Comparison of ENCODE assay signal across 1 fruit fly cellular context in the genomic region with DNA sequence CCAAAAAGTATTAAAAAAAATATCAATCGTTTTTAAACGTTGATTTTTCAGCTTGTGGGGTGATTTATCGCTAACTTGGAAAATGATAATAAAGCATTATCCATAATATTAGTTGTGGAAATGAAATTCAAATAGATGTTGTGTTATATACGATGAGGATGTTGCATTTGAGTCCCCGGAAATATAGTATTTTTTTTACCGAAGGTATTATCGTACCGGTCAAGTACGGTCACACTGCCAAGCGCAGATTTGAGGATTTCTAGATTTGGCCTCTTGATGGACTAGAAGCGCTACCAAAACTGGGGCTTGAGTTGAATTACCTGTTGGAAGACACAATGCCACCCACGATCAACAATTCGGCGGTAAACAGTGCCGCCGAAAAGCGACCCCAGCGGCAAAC.
A peak's percentile ranks its signal among the peaks of the same experiment; 100 is the strongest.
TF ChIP-seq lines count a peak whose summit lies in the region.

No protein-coding gene starts in this region.

TF ChIP-seq in whole organism, embryonic, 481 proteins besides CTCF, POLR2A, EP300 and RAD21 (continued from another document):
- no peak for TF ChIP-seq twi (tag; optimal IDR thresholded peaks at IDR 0.05; lab: Kevin White, UChicago)
- no peak for TF ChIP-seq dan (GFP tag; IDR thresholded peaks at IDR 0.05; lab: Robert Waterston, UW)
- no peak for TF ChIP-seq CG2678 (tag; optimal IDR thresholded peaks at IDR 0.05; lab: Kevin White, UChicago)
- TF ChIP-seq CG30403 (GFP tag; optimal IDR thresholded peaks at IDR 0.05; lab: Kevin White, UChicago): peak; percentile 51
- TF ChIP-seq CG8290 (GFP tag; optimal IDR thresholded peaks at IDR 0.05; lab: Kevin White, UChicago): peak; percentile 35
- no peak for TF ChIP-seq CG8290 (tag; optimal IDR thresholded peaks at IDR 0.05; lab: Kevin White, UChicago)
- no peak for TF ChIP-seq CG6791 (GFP tag; IDR thresholded peaks at IDR 0.05; lab: Robert Waterston, UW; ENCODE audit: partially characterized antibody)
- no peak for TF ChIP-seq CG15011 (GFP tag; optimal IDR thresholded peaks at IDR 0.05; lab: Kevin White, UChicago)
- TF ChIP-seq CG30431 (GFP tag; optimal IDR thresholded peaks at IDR 0.05; lab: Kevin White, UChicago): no peak
- no peak for TF ChIP-seq BtbVII (GFP tag; optimal IDR thresholded peaks at IDR 0.05; lab: Kevin White, UChicago)
